Fruit fly (Drosophila melanogaster) whole organism, embryonic: ENCODE measurements around the gene CG31174.

ENCODE experiments used
- BEAF-32 ChIP-seq: fragments of 200-800 bp; sonication (Bioruptor generic); optimal IDR thresholded peaks from 3 replicates; lab custom pipeline; 2017; ENCODE audit warnings: missing biosample characterization, missing genetic modification characterization, mild to moderate bottlenecking, moderate library complexity, missing genetic modification reagents
- CG10462 ChIP-seq: fragments of 200-800 bp; sonication (Bioruptor generic); optimal IDR thresholded peaks from 2 replicates; lab custom pipeline; 2016; ENCODE audit warnings: missing biosample characterization, missing genetic modification characterization
- CG10959 ChIP-seq: fragments of 200-800 bp; sonication (Bioruptor generic); IDR thresholded peaks from 2 replicates; pipeline ENCODE4 v1.3.6; 2022; ENCODE audit warnings: missing biosample characterization, missing genetic modification characterization
- CG11398 ChIP-seq: fragments of 200-800 bp; sonication (Bioruptor generic); optimal IDR thresholded peaks from 2 replicates; lab custom pipeline; 2016; ENCODE audit warnings: missing biosample characterization, missing genetic modification characterization
- CG11456 ChIP-seq: fragments of 200-800 bp; sonication (Bioruptor generic); IDR thresholded peaks from 3 replicates; pipeline ENCODE4 v1.3.6; 2022; ENCODE audit warnings: missing biosample characterization, missing genetic modification characterization
- CG11560 ChIP-seq: fragments of 200-800 bp; sonication (Bioruptor generic); IDR thresholded peaks from 3 replicates; pipeline ENCODE4 v1.3.6; 2022; ENCODE audit warnings: missing biosample characterization, missing genetic modification characterization
- CG11723 ChIP-seq: fragments of 200-800 bp; sonication (Bioruptor generic); optimal IDR thresholded peaks from 2 replicates; lab custom pipeline; 2017; ENCODE audit warnings: missing biosample characterization, mild to moderate bottlenecking, missing genetic modification characterization
- CG15601 ChIP-seq: fragments of 200-800 bp; sonication (Bioruptor generic); optimal IDR thresholded peaks from 3 replicates; lab custom pipeline; 2019; ENCODE audit warnings: missing biosample characterization, mild to moderate bottlenecking, missing genetic modification characterization, moderate library complexity
- CG16813 ChIP-seq: fragments of 200-800 bp; sonication (Bioruptor generic); IDR thresholded peaks from 3 replicates; pipeline ENCODE4 v1.3.6; 2022; ENCODE audit warnings: missing biosample characterization, missing genetic modification characterization; ENCODE audit not compliant: partially characterized antibody
- CG18599 ChIP-seq: fragments of 200-800 bp; sonication (Bioruptor generic); optimal IDR thresholded peaks from 3 replicates; lab custom pipeline; 2017; ENCODE audit warnings: missing biosample characterization, missing genetic modification characterization, mild to moderate bottlenecking, moderate library complexity, missing genetic modification reagents
- CG2202 ChIP-seq: fragments of 200-800 bp; sonication (Bioruptor generic); optimal IDR thresholded peaks from 2 replicates; lab custom pipeline; 2018; ENCODE audit warnings: missing biosample characterization, mild to moderate bottlenecking, missing genetic modification characterization
- CG31365 ChIP-seq: fragments of 200-800 bp; sonication (Bioruptor generic); optimal IDR thresholded peaks from 2 replicates; lab custom pipeline; 2018; ENCODE audit warnings: missing biosample characterization, mild to moderate bottlenecking, missing genetic modification characterization
- CG31388 ChIP-seq: fragments of 200-800 bp; sonication (Bioruptor generic); optimal IDR thresholded peaks from 2 replicates; lab custom pipeline; 2016; ENCODE audit warnings: missing biosample characterization, missing genetic modification characterization
- CG33557 ChIP-seq: fragments of 200-800 bp; sonication (Bioruptor generic); optimal IDR thresholded peaks from 2 replicates; lab custom pipeline; 2019; ENCODE audit warnings: missing biosample characterization, mild to moderate bottlenecking, missing genetic modification characterization, moderate library complexity
- CG4854 ChIP-seq: fragments of 200-800 bp; sonication (Bioruptor generic); optimal IDR thresholded peaks from 2 replicates; lab custom pipeline; 2016; ENCODE audit warnings: missing biosample characterization, missing genetic modification characterization, inconsistent platforms
- CG6272 ChIP-seq: fragments of 200-800 bp; sonication (Bioruptor generic); IDR thresholded peaks from 2 replicates; pipeline ENCODE4 v1.3.6; 2022; ENCODE audit warnings: missing biosample characterization, missing genetic modification characterization
- CG6765 ChIP-seq: fragments of 200-800 bp; sonication (Bioruptor generic); optimal IDR thresholded peaks from 3 replicates; lab custom pipeline; 2017; ENCODE audit warnings: missing biosample characterization, mild to moderate bottlenecking, missing genetic modification characterization
- CG7928 ChIP-seq: fragments of 200-800 bp; sonication (Bioruptor generic); optimal IDR thresholded peaks from 2 replicates; lab custom pipeline; 2017; ENCODE audit warnings: missing biosample characterization, mild to moderate bottlenecking, missing genetic modification characterization
- CkIIα-i1 ChIP-seq: fragments of 200-800 bp; sonication (Bioruptor generic); IDR thresholded peaks from 2 replicates; pipeline ENCODE4 v1.3.6; 2022; ENCODE audit warnings: missing biosample characterization, missing genetic modification characterization
- D19A ChIP-seq: fragments of 200-800 bp; optimal IDR thresholded peaks from 3 replicates; lab custom pipeline; 2019; ENCODE audit warnings: missing biosample characterization, mild to moderate bottlenecking, missing genetic modification characterization, moderate library complexity
- Dbx ChIP-seq: fragments of 200-800 bp; sonication (Bioruptor generic); IDR thresholded peaks from 3 replicates; pipeline ENCODE4 v1.3.6; 2022; ENCODE audit warnings: missing biosample characterization, missing genetic modification characterization
- Hr3 ChIP-seq: fragments of 200-800 bp; sonication (Bioruptor generic); optimal IDR thresholded peaks from 3 replicates; lab custom pipeline; 2016; ENCODE audit warnings: missing biosample characterization, missing genetic modification characterization
- Lhr ChIP-seq: fragments of 200-800 bp; sonication (Bioruptor generic); optimal IDR thresholded peaks from 3 replicates; lab custom pipeline; 2017; ENCODE audit warnings: mild to moderate bottlenecking, missing biosample characterization, missing genetic modification reagents, missing genetic modification characterization
- MBD-R2 ChIP-seq: fragments of 200-800 bp; sonication (Bioruptor generic); IDR thresholded peaks from 2 replicates; pipeline ENCODE4 v1.3.6; 2022; ENCODE audit warnings: missing biosample characterization, missing genetic modification characterization
- MESR4 ChIP-seq: fragments of 200-800 bp; sonication (Bioruptor generic); optimal IDR thresholded peaks from 2 replicates; lab custom pipeline; 2018; ENCODE audit warnings: missing biosample characterization, mild to moderate bottlenecking, missing genetic modification characterization, moderate library complexity
- Myb ChIP-seq: fragments of 200-800 bp; sonication (Bioruptor generic); optimal IDR thresholded peaks from 2 replicates; lab custom pipeline; 2016; ENCODE audit warnings: missing biosample characterization, missing genetic modification characterization
- Sin3A ChIP-seq: fragments of >200 bp; optimal IDR thresholded peaks from 2 replicates; lab custom pipeline; 2018
- Sox102F ChIP-seq: fragments of 200-800 bp; sonication (Bioruptor generic); optimal IDR thresholded peaks from 2 replicates; lab custom pipeline; 2018; ENCODE audit warnings: missing biosample characterization, mild to moderate bottlenecking, missing genetic modification characterization, moderate library complexity
- Vsx1 ChIP-seq: fragments of 200-800 bp; sonication (Bioruptor generic); optimal IDR thresholded peaks from 2 replicates; lab custom pipeline; 2017; ENCODE audit warnings: missing biosample characterization, mild to moderate bottlenecking, missing genetic modification characterization, missing genetic modification reagents
- caup ChIP-seq: fragments of 200-800 bp; sonication (Bioruptor generic); optimal IDR thresholded peaks from 3 replicates; lab custom pipeline; 2017; ENCODE audit warnings: missing biosample characterization, mild to moderate bottlenecking, missing genetic modification characterization, moderate library complexity; ENCODE audit not compliant: severe bottlenecking
- cg ChIP-seq: fragments of 200-800 bp; sonication (Bioruptor generic); optimal IDR thresholded peaks from 3 replicates; lab custom pipeline; 2019; ENCODE audit warnings: missing biosample characterization, mild to moderate bottlenecking, missing genetic modification characterization, moderate library complexity
- crc ChIP-seq: fragments of 200-800 bp; sonication (Bioruptor generic); optimal IDR thresholded peaks from 2 replicates; lab custom pipeline; 2016; ENCODE audit warnings: missing biosample characterization, missing genetic modification characterization
- crp ChIP-seq, 2 experiments: fragments of 200-800 bp; sonication (Bioruptor generic); optimal IDR thresholded peaks; 2 replicates in 1 of 2; 3 replicates in 1 of 2; lab custom pipeline; 2017; ENCODE audit warnings: missing biosample characterization in 2 of 2, missing genetic modification characterization in 2 of 2, mild to moderate bottlenecking in 1 of 2, moderate library complexity in 1 of 2
- emc ChIP-seq: fragments of 200-800 bp; sonication (Bioruptor generic); optimal IDR thresholded peaks from 2 replicates; lab custom pipeline; 2016; ENCODE audit warnings: missing biosample characterization, missing genetic modification characterization
- eve ChIP-seq, 2 experiments: fragments of >200 bp; optimal IDR thresholded peaks; 2 replicates each; lab custom pipeline; 2017; ENCODE audit warnings: missing biosample characterization in 2 of 2, missing genetic modification characterization in 2 of 2
- ewg ChIP-seq: fragments of 200-800 bp; sonication (Bioruptor generic); optimal IDR thresholded peaks from 3 replicates; lab custom pipeline; 2017; ENCODE audit warnings: mild to moderate bottlenecking, missing biosample characterization, missing genetic modification reagents, missing genetic modification characterization
- exex ChIP-seq: fragments of 200-800 bp; sonication (Bioruptor generic); optimal IDR thresholded peaks from 4 replicates; lab custom pipeline; 2018; ENCODE audit warnings: missing biosample characterization, mild to moderate bottlenecking, missing genetic modification characterization, moderate library complexity
- grn ChIP-seq: fragments of 200-800 bp; sonication (Bioruptor generic); optimal IDR thresholded peaks from 3 replicates; lab custom pipeline; 2017; ENCODE audit warnings: missing biosample characterization, missing genetic modification characterization
- her ChIP-seq: fragments of 200-800 bp; sonication (Bioruptor generic); optimal IDR thresholded peaks from 2 replicates; lab custom pipeline; 2016; ENCODE audit warnings: missing biosample characterization, missing genetic modification characterization
- inv ChIP-seq: fragments of 200-800 bp; sonication (Bioruptor generic); IDR thresholded peaks from 2 replicates; pipeline ENCODE4 v1.3.6; 2022; ENCODE audit warnings: missing biosample characterization, missing genetic modification characterization; ENCODE audit not compliant: partially characterized antibody
- klu ChIP-seq: fragments of 200-800 bp; sonication (Bioruptor generic); IDR thresholded peaks from 2 replicates; pipeline ENCODE4 v1.3.6; 2022; ENCODE audit warnings: missing biosample characterization, missing genetic modification characterization
- oc ChIP-seq: fragments of 200-800 bp; sonication (Bioruptor generic); optimal IDR thresholded peaks from 2 replicates; lab custom pipeline; 2018; ENCODE audit warnings: missing biosample characterization, mild to moderate bottlenecking, missing genetic modification characterization, moderate library complexity
- onecut ChIP-seq: fragments of 200-800 bp; sonication (Bioruptor generic); IDR thresholded peaks from 2 replicates; pipeline ENCODE4 v1.3.6; 2022; ENCODE audit warnings: missing biosample characterization, missing genetic modification characterization
- pho ChIP-seq: fragments of 200-800 bp; sonication (Bioruptor generic); optimal IDR thresholded peaks from 2 replicates; lab custom pipeline; 2016; ENCODE audit warnings: missing biosample characterization, missing genetic modification characterization
- pnt ChIP-seq: fragments of 200-800 bp; sonication (Bioruptor generic); optimal IDR thresholded peaks from 3 replicates; lab custom pipeline; 2016; ENCODE audit warnings: missing biosample characterization, missing genetic modification characterization
- schlank ChIP-seq: fragments of 200-800 bp; sonication (Bioruptor generic); optimal IDR thresholded peaks from 2 replicates; lab custom pipeline; 2018; ENCODE audit warnings: missing biosample characterization, mild to moderate bottlenecking, missing genetic modification characterization
- scrt ChIP-seq: fragments of 200-800 bp; sonication (Bioruptor generic); optimal IDR thresholded peaks from 2 replicates; lab custom pipeline; 2018; ENCODE audit warnings: missing biosample characterization, mild to moderate bottlenecking, missing genetic modification characterization, moderate library complexity
- sens-2 ChIP-seq: fragments of 200-800 bp; sonication (Bioruptor generic); IDR thresholded peaks from 2 replicates; pipeline ENCODE4 v1.3.6; 2022; ENCODE audit warnings: missing biosample characterization, missing genetic modification characterization
- sna ChIP-seq: fragments of 200-800 bp; sonication (Bioruptor generic); IDR thresholded peaks from 2 replicates; pipeline ENCODE4 v1.3.6; 2022; ENCODE audit warnings: missing biosample characterization, missing genetic modification characterization; ENCODE audit not compliant: partially characterized antibody
- unpg ChIP-seq: fragments of 200-800 bp; sonication (Bioruptor generic); optimal IDR thresholded peaks from 3 replicates; lab custom pipeline; 2018; ENCODE audit warnings: missing biosample characterization, mild to moderate bottlenecking, missing genetic modification characterization, moderate library complexity
- zfh2 ChIP-seq: fragments of 200-800 bp; sonication (Bioruptor generic); optimal IDR thresholded peaks from 2 replicates; lab custom pipeline; 2016; ENCODE audit warnings: missing biosample characterization, missing genetic modification characterization

Gene CG31174

DNA sequence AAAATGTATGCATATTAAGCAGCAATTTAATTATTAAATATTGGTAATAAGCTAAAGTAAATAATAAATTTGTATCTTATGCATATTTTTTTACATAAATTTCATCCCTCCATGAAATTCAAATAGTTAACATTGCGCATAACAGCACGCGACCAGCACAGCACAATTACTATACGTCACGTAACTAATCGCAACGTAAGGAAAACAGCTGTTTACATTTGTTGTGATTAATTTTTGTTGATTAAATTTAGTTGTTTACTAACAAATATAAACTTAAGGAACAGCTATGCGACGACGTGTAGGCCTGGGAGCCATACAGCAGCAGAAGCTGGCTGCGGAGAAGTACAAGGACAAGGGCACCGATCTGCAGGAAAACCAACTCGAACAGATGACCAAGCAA is 4.3 kb downstream of the CG31174 start, which contains the start of gene lsn (continued):
- TF ChIP-seq CG6272 (no peak), CG16813 (GFP tag; lab: Robert Waterston, UW) (no peak), emc (GFP tag; lab: Kevin White, UChicago) (no peak), unpg (GFP tag; lab: Kevin White, UChicago) (peak; percentile 44), grn (GFP tag; lab: Kevin White, UChicago) (peak; percentile 23), Lhr (GFP tag; lab: Kevin White, UChicago) (peak; percentile 2), crp (GFP tag; optimal IDR thresholded peaks at IDR 0.05; lab: Kevin White, UChicago) (peak; percentile 37 to 90), sens-2 (GFP tag; lab: Robert Waterston, UW) (no peak), CG2202 (tag; lab: Kevin White, UChicago) (peak; percentile 51), oc (tag; lab: Kevin White, UChicago) (peak; percentile 8), CG15601 (peak; percentile 59), CG10462 (GFP tag; lab: Kevin White, UChicago) (no peak), zfh2 (no peak), CG10959 (GFP tag; lab: Robert Waterston, UW) (no peak), klu (no peak), MBD-R2 (peak; percentile 66; the same call in 1 of the 2 replicates), CkIIα-i1 (no peak), exex (tag; lab: Kevin White, UChicago) (no peak), CG7928 (GFP tag; lab: Kevin White, UChicago) (no peak), CG33557 (GFP tag; lab: Kevin White, UChicago) (peak; percentile 55), CG18599 (GFP tag; lab: Kevin White, UChicago) (peak; percentile 52), crc (GFP tag; lab: Kevin White, UChicago) (no peak), Dbx (GFP tag; lab: Robert Waterston, UW) (no peak; the same call in 2 of the 3 replicates), CG4854 (no peak), Hr3 (no peak), pho (GFP tag; lab: Kevin White, UChicago) (no peak), her (GFP tag; lab: Kevin White, UChicago) (no peak), scrt (GFP tag; lab: Kevin White, UChicago) (no peak), onecut (GFP tag; lab: Robert Waterston, UW) (no peak), Vsx1 (GFP tag; lab: Kevin White, UChicago) (peak; percentile 31), CG11456 (GFP tag; lab: Robert Waterston, UW) (no peak), D19A (tag; lab: Kevin White, UChicago) (no peak), Sin3A (lab: Kevin White, UChicago) (no peak), CG31388 (GFP tag; lab: Kevin White, UChicago) (no peak), pnt (GFP tag; lab: Kevin White, UChicago) (no peak), schlank (no peak), CG31365 (tag; lab: Kevin White, UChicago) (no peak), inv (no peak), MESR4 (peak; percentile 61), caup (GFP tag; lab: Kevin White, UChicago) (peak; percentile 51), CG11723 (GFP tag; lab: Kevin White, UChicago) (no peak), CG11560 (tag; lab: Robert Waterston, UW) (no peak), cg (GFP tag; lab: Kevin White, UChicago) (no peak), BEAF-32 (GFP tag; lab: Kevin White, UChicago) (peak; percentile 13), Sox102F (GFP tag; lab: Kevin White, UChicago) (peak; percentile 61), CG6765 (GFP tag; lab: Kevin White, UChicago) (no peak), ewg (GFP tag; lab: Kevin White, UChicago) (peak; percentile 22), eve (GFP tag; optimal IDR thresholded peaks at IDR 0.05; lab: Kevin White, UChicago) (no peak), CG11398 (no peak), sna (GFP tag; lab: Robert Waterston, UW) (0 out of 2 replicates have a peak, but pooled peaks have one; percentile 20), Myb (GFP tag; lab: Kevin White, UChicago) (no peak)
